Worm (Caenorhabditis elegans): ENCODE results near the gene pygo-1.

The pygo-1 gene

DNA sequence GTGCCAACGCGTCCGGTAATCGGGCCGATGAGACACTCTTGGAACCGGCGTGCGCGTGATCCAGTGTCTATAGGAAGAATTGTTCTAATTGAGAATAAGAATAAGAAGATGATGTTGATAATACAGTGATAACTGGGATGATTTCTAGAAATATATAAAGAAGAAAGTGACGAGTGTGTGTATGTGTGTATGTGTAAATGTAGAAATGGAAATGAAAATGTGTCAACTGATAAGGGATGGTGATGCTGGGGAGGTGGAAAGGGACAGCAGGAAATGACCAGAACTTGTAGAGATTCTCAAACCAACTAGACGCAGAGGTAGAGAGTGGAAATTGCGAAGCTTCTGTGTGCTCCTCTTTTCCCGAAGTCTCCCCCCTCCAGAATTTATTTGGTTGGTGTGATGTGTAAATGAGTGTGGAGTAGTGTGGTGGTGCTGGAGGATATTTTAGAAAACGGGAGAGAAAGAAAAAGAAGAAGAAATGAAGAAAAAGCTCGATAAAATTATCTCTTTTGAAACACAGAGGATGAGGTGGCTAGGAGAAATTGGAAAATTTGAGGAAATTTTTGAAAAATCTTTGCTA, 50.8 kb downstream of the pygo-1 start (continued):
- TF ChIP-seq mec-3 (tag; optimal IDR thresholded peaks at IDR 0.05; ENCODE audit: borderline replicate concordance) = no peak
- TF ChIP-seq hlh-13 (GFP tag; optimal IDR thresholded peaks at IDR 0.05) = no peak
- peak; percentile 60 for TF ChIP-seq nfya-1 (tag; optimal IDR thresholded peaks at IDR 0.05)
- TF ChIP-seq pqm-1 (tag; optimal IDR thresholded peaks at IDR 0.05) = no peak
- no peak for TF ChIP-seq fkh-10 (GFP tag; optimal IDR thresholded peaks at IDR 0.05)
- TF ChIP-seq nhr-11 (tag; optimal IDR thresholded peaks at IDR 0.05) = no peak
- TF ChIP-seq unc-42 (tag; optimal IDR thresholded peaks at IDR 0.05) = peak; percentile 42
- no peak for TF ChIP-seq dve-1 (tag; optimal IDR thresholded peaks at IDR 0.05)
- TF ChIP-seq sox-2 (GFP tag; IDR thresholded peaks at IDR 0.05) = no peak
- no peak for TF ChIP-seq ztf-16 (tag; optimal IDR thresholded peaks at IDR 0.05)
- no peak for TF ChIP-seq ceh-48 (tag; optimal IDR thresholded peaks at IDR 0.05)
- no peak for TF ChIP-seq lim-6 (tag; optimal IDR thresholded peaks at IDR 0.05)
- TF ChIP-seq ceh-2 (tag; optimal IDR thresholded peaks at IDR 0.05) = no peak
- no peak for TF ChIP-seq eyg-1 (tag; optimal IDR thresholded peaks at IDR 0.05)
- no peak for TF ChIP-seq pat-9 (tag; optimal IDR thresholded peaks at IDR 0.05)
- TF ChIP-seq unc-3 (GFP tag; conservative IDR thresholded peaks at IDR 0.05) = no peak
- no peak for TF ChIP-seq unc-3 (tag; optimal IDR thresholded peaks at IDR 0.05)
- TF ChIP-seq pag-3 (tag; optimal IDR thresholded peaks at IDR 0.05; ENCODE audit: borderline replicate concordance) = no peak
- TF ChIP-seq nhr-232 (tag; optimal IDR thresholded peaks at IDR 0.05) = no peak
- TF ChIP-seq K09A11.1 (tag; optimal IDR thresholded peaks at IDR 0.05; ENCODE audit: insufficient read depth) = no peak
- TF ChIP-seq ceh-31 (tag; optimal IDR thresholded peaks at IDR 0.05) = peak; percentile 27
- TF ChIP-seq ceh-6 (GFP tag; optimal IDR thresholded peaks at IDR 0.05) = no peak
- TF ChIP-seq K02D7.2 (tag; optimal IDR thresholded peaks at IDR 0.05) = no peak
- TF ChIP-seq Y22D7AL.16 (tag; optimal IDR thresholded peaks at IDR 0.05) = no peak
- no peak for TF ChIP-seq ceh-34 (tag; optimal IDR thresholded peaks at IDR 0.05)
- TF ChIP-seq sdc-2 (tag; optimal IDR thresholded peaks at IDR 0.05) = no peak

DNA sequence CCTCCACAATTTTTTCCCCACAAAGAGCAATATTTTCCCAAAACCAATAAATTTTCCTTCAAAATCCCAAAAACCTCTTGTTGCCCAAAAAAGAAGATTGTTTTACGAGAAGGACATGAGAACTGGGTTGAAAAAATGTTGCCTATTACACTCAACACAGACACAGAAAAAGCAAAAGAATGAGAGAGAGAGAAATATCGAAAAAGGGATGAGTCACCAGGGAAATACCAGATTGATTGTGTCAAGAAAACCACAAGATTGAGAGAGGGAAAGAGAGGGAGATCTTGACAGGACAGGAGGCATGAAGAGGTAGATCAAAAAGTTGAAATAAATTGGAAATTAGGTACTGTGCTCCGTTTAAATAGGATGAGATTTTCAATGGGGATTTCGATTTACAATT, 51.7 kb downstream of the pygo-1 start:
- no peak for TF ChIP-seq nfya-1 (tag; optimal IDR thresholded peaks at IDR 0.05)
- TF ChIP-seq fax-1 (tag; optimal IDR thresholded peaks at IDR 0.05) = no peak

All from whole organism, late embryonic.